Fruit fly (Drosophila melanogaster) Kc167 (cell line): Measurements from ENCODE around the gene MtnA.

Source experiments
- Myc ChIP-seq: fragments of >200 bp; optimal IDR thresholded peaks from 2 replicates; lab custom pipeline; 2017; ENCODE audit warnings: missing external identifiers
- h ChIP-seq: fragments of >200 bp; optimal IDR thresholded peaks from 3 replicates; lab custom pipeline; 2018; ENCODE audit warnings: missing external identifiers
- psq ChIP-seq: fragments of >200 bp; optimal IDR thresholded peaks from 2 replicates; lab custom pipeline; 2017; ENCODE audit warnings: missing external identifiers

dm6 chr3R:9743995-9744394 is 40.2 kb downstream of the MtnA start:
- TF ChIP-seq psq (no peak), Myc (lab: Kevin White, UChicago) (no peak), h (lab: Kevin White, UChicago) (no peak)
